Worm (Caenorhabditis elegans) whole organism, midembryonic: Measurements from ENCODE around the gene clec-25.

ENCODE experiments used
- T22C8.4 ChIP-seq: fragments of 200-800 bp; sonication (Bioruptor generic); IDR thresholded peaks from 2 replicates; pipeline ENCODE4 v1.3.6; 2022; ENCODE audit warnings: missing genetic modification characterization, missing compliant biosample characterization
- cog-1 ChIP-seq: sonication (generic microtip); optimal IDR thresholded peaks from 2 replicates; lab custom pipeline; 2016; ENCODE audit warnings: missing genetic modification characterization, missing compliant biosample characterization
- flt-1 ChIP-seq: fragments of 200-800 bp; sonication (Bioruptor generic); IDR thresholded peaks from 2 replicates; pipeline ENCODE4 v1.3.6; 2022; ENCODE audit warnings: missing genetic modification characterization, missing compliant biosample characterization
- med-1 ChIP-seq: sonication (generic microtip); optimal IDR thresholded peaks from 2 replicates; lab custom pipeline; 2017; ENCODE audit warnings: missing genetic modification characterization, mild to moderate bottlenecking, missing compliant biosample characterization, antibody characterized with exemption, missing genetic modification reagents; ENCODE audit not compliant: insufficient read depth
- tab-1 ChIP-seq: fragments of 200-800 bp; sonication (Bioruptor generic); IDR thresholded peaks from 2 replicates; pipeline ENCODE4 v1.3.6; 2022; ENCODE audit warnings: missing genetic modification characterization, missing compliant biosample characterization
- ztf-23 ChIP-seq: fragments of 200-800 bp; sonication (Bioruptor generic); IDR thresholded peaks from 2 replicates; pipeline ENCODE4 v1.3.6; 2022; ENCODE audit warnings: missing genetic modification reagents, missing genetic modification characterization, missing compliant biosample characterization
- ztf-29 ChIP-seq: fragments of 200-800 bp; sonication (Bioruptor generic); IDR thresholded peaks from 2 replicates; pipeline ENCODE4 v1.3.6; 2022; ENCODE audit warnings: missing genetic modification reagents, missing genetic modification characterization, missing compliant biosample characterization

DNA sequence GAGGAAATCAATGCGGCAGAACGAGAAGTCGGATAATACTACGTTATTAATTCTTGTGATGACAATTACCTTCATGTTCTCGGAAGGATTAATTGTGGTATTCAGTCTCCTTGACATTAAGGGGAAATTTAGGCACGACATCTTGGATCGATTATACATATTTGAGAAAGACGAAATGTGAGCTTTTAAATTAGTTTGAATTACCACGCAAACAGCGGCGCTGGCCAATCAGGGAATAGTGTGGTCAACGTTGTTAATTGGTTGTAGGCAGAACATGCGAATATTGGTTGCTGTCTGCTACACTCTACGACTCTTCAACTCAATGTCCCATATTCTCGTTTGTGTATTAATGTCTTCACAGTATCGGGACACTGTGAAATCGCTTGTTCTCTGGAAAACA, 31.9 kb downstream of the clec-25 start, which contains the start of gene F49A5.10:
- TF ChIP-seq ztf-29 (GFP tag; lab: Robert Waterston, UW) (no peak), cog-1 (tag; lab: Kevin White, UChicago) (no peak), ztf-23 (GFP tag; lab: Robert Waterston, UW) (no peak), flt-1 (GFP tag; lab: Robert Waterston, UW) (no peak), T22C8.4 (GFP tag; lab: Robert Waterston, UW) (no peak), tab-1 (GFP tag; lab: Robert Waterston, UW) (no peak), med-1 (GFP tag; lab: Kevin White, UChicago) (no peak)
